Worm (Caenorhabditis elegans): ENCODE data around the gene glo-1.
A peak's percentile ranks its signal among the peaks of the same experiment; 100 is the strongest.

glo-1 gene

ce11 chrX:9842102-9842501, 39.9 kb downstream of the glo-1 start:
- no peak for TF ChIP-seq him-1 (tag; optimal IDR thresholded peaks at IDR 0.05)
- TF ChIP-seq dao-5 (tag; optimal IDR thresholded peaks at IDR 0.05): no peak
- no peak for TF ChIP-seq W03F9.2 (tag; optimal IDR thresholded peaks at IDR 0.05)

ce11 chrX:9840864-9841263, 41.1 kb downstream of the glo-1 start:
- TF ChIP-seq him-1 (tag; optimal IDR thresholded peaks at IDR 0.05): no peak
- TF ChIP-seq dao-5 (tag; optimal IDR thresholded peaks at IDR 0.05): no peak
- no peak for TF ChIP-seq W03F9.2 (tag; optimal IDR thresholded peaks at IDR 0.05)

ce11 chrX:9837989-9838541, 43.9 kb downstream of the glo-1 start, which contains the start of gene ipla-2:
TSS of gene ipla-2 (minus strand) at chrX:9838039.
- TF ChIP-seq him-1 (tag; optimal IDR thresholded peaks at IDR 0.05) (no peak), W03F9.2 (tag; optimal IDR thresholded peaks at IDR 0.05) (peak; percentile 72), dao-5 (tag; optimal IDR thresholded peaks at IDR 0.05) (no peak)

ce11 chrX:9832370-9832769, 49.6 kb downstream of the glo-1 start:
- TF ChIP-seq dao-5 (tag; optimal IDR thresholded peaks at IDR 0.05) (no peak), him-1 (tag; optimal IDR thresholded peaks at IDR 0.05) (no peak), W03F9.2 (tag; optimal IDR thresholded peaks at IDR 0.05) (no peak)

- no peak for TF ChIP-seq him-1 (tag; optimal IDR thresholded peaks at IDR 0.05)
- TF ChIP-seq W03F9.2 (tag; optimal IDR thresholded peaks at IDR 0.05): no peak
- TF ChIP-seq dao-5 (tag; optimal IDR thresholded peaks at IDR 0.05): no peak
These were observed 50.8 kb downstream of the glo-1 start, which contains the start of gene rrc-1 for ce11 chrX:9831215-9831614. TSS of gene rrc-1 (minus strand) at chrX:9831288.
